Worm (Caenorhabditis elegans) whole organism, L4 larva: ENCODE data around the gene ZK418.5.

Source experiments
- ceh-28 ChIP-seq: fragments of 150-350 bp; optimal IDR thresholded peaks from 2 replicates; lab custom pipeline; 2014; ENCODE audit warnings: missing biosample characterization, missing genetic modification reagents, missing genetic modification characterization
- dpl-1 ChIP-seq: fragments of 150-350 bp; optimal IDR thresholded peaks from 2 replicates; lab custom pipeline; 2014; ENCODE audit warnings: missing biosample characterization, missing genetic modification reagents, missing genetic modification characterization
- lir-3 ChIP-seq: sonication (generic microtip); optimal IDR thresholded peaks from 2 replicates; lab custom pipeline; 2016; ENCODE audit warnings: mild to moderate bottlenecking, missing genetic modification characterization, missing compliant biosample characterization
- nhr-237 ChIP-seq: sonication (generic microtip); optimal IDR thresholded peaks from 2 replicates; lab custom pipeline; 2017; ENCODE audit warnings: missing biosample characterization, missing genetic modification characterization
- saeg-2 ChIP-seq: fragments of 200-800 bp; sonication (Bioruptor generic); IDR thresholded peaks from 2 replicates; pipeline ENCODE4 v1.3.6; 2022; ENCODE audit warnings: missing genetic modification reagents, missing genetic modification characterization, missing compliant biosample characterization
- ztf-11 ChIP-seq: fragments of 150-350 bp; optimal IDR thresholded peaks from 2 replicates; lab custom pipeline; 2014; ENCODE audit warnings: missing biosample characterization, missing genetic modification characterization

DNA sequence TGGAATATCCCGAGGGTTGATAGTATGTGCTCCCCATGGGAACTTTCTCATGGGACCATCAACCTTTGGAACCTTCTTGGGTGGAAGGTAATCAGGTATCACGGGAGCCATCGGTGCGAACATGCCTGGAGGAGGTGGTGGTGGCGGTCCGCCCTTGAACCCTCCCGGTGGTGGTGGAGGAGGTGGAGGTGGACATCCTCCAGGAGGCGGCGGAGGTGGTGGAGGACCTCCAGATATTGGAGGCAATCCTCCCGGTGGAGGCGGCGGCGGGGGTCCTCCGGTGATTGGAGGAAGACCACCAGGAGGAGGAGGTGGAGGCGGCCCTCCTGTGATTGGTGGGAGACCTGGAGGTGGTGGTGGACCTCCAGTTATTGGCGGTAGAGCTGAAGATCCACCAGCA, 47.8 kb downstream of the ZK418.5 start:
- TF ChIP-seq nhr-237 (tag; lab: Kevin White, UChicago) (no peak), lir-3 (tag; lab: Kevin White, UChicago) (no peak), dpl-1 (no peak), ceh-28 (tag; lab: Kevin White, UChicago) (no peak), saeg-2 (GFP tag; lab: Robert Waterston, UW) (no peak), ztf-11 (no peak)
